Worm (Caenorhabditis elegans) whole organism, late embryonic: ENCODE measurements around the gene C17F4.2.

ENCODE experiments used
- ama-1 ChIP-seq: fragments of 150-350 bp; optimal IDR thresholded peaks from 2 replicates; lab custom pipeline; 2014
- ets-4 ChIP-seq: sonication (generic microtip); optimal IDR thresholded peaks from 2 replicates; lab custom pipeline; 2016; ENCODE audit warnings: missing genetic modification characterization, missing compliant biosample characterization
- eyg-1 ChIP-seq: sonication (generic microtip); optimal IDR thresholded peaks from 2 replicates; lab custom pipeline; 2016; ENCODE audit warnings: missing genotype, missing genetic modification characterization, missing compliant biosample characterization
- hlh-15 ChIP-seq: sonication (generic microtip); optimal IDR thresholded peaks from 2 replicates; lab custom pipeline; 2016; ENCODE audit warnings: missing genetic modification characterization, missing compliant biosample characterization
- lin-11 ChIP-seq: fragments of 200-800 bp; sonication (Bioruptor generic); optimal IDR thresholded peaks from 2 replicates; lab custom pipeline; 2018; ENCODE audit warnings: mild to moderate bottlenecking, missing genetic modification characterization, missing compliant biosample characterization
- madf-2 ChIP-seq: sonication (generic microtip); optimal IDR thresholded peaks from 2 replicates; lab custom pipeline; 2017; ENCODE audit warnings: missing genetic modification characterization, missing compliant biosample characterization
- nfya-1 ChIP-seq: sonication (generic microtip); optimal IDR thresholded peaks from 2 replicates; lab custom pipeline; 2017; ENCODE audit warnings: missing genetic modification characterization, mild to moderate bottlenecking, missing compliant biosample characterization, antibody characterized with exemption, moderate library complexity
- nhr-11 ChIP-seq: fragments of 150-350 bp; optimal IDR thresholded peaks from 2 replicates; lab custom pipeline; 2014; ENCODE audit warnings: missing biosample characterization, missing genetic modification characterization
- unc-3 ChIP-seq, 2 experiments: fragments of 200-800 bp in 1 of 2; sonication (Bioruptor generic) in 1 of 2; sonication (generic microtip) in 1 of 2; conservative IDR thresholded peaks in 1 of 2; optimal IDR thresholded peaks in 1 of 2; 2 replicates each; pipeline versions ENCODE4 v1.3.6 to Lab custom; 2016 to 2022; ENCODE audit warnings: missing compliant biosample characterization in 2 of 2, missing genetic modification characterization in 2 of 2, missing genetic modification reagents in 1 of 2
- unc-42 ChIP-seq: sonication (generic microtip); optimal IDR thresholded peaks from 2 replicates; lab custom pipeline; 2016; ENCODE audit warnings: missing genotype, missing genetic modification characterization, missing compliant biosample characterization

- TF ChIP-seq eyg-1 (tag; lab: Kevin White, UChicago), result no peak
- TF ChIP-seq ama-1 (lab: Kevin White, UChicago), result no peak
- no peak for TF ChIP-seq nhr-11 (tag; lab: Kevin White, UChicago)
- no peak for TF ChIP-seq madf-2 (tag; lab: Kevin White, UChicago)
- TF ChIP-seq lin-11 (tag; lab: Kevin White, UChicago), result no peak
- no peak for TF ChIP-seq unc-42 (tag; lab: Kevin White, UChicago)
- TF ChIP-seq hlh-15, result no peak
- no peak for TF ChIP-seq unc-3 (GFP tag; conservative IDR thresholded peaks at IDR 0.05; lab: Robert Waterston, UW)
- TF ChIP-seq unc-3 (tag; optimal IDR thresholded peaks at IDR 0.05; lab: Kevin White, UChicago), result no peak
- TF ChIP-seq nfya-1 (tag; lab: Kevin White, UChicago), result no peak
- no peak for TF ChIP-seq ets-4 (tag; lab: Kevin White, UChicago)
Measured at ce11 chrII:3240207-3240606, 8.3 kb upstream of the C17F4.2 start, which contains the start of gene C17F4.3.
